Fruit fly (Drosophila melanogaster) whole organism: ENCODE measurements around the gene CG46059.

Experiments used
- CG8478 ChIP-seq: fragments of >200 bp; optimal IDR thresholded peaks from 2 replicates; lab custom pipeline; 2018; ENCODE audit warnings: inconsistent platforms
- usp ChIP-seq: fragments of >200 bp; optimal IDR thresholded peaks from 2 replicates; lab custom pipeline; 2017; ENCODE audit warnings: missing biosample characterization, missing genetic modification characterization, mixed read lengths

DNA sequence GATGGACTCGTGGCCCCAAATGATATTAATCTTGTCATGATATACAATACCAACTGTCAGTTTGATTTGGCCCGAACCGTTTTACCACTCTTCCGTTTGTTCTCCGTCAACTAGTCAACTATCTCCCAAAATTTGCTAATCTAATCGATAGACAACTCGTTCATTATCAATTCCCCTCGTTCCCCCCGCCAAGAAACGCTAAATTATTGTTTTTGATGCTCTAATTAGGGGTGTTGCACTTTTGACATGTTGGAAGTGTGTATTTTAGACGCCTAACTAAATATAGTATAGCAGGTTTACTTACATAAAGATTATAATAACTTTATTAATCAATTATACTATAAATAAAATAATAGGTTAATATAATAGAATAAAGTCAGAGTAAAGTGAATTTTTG, 19.6 kb downstream of the CG46059 start:
- TF ChIP-seq CG8478 (lab: Kevin White, UChicago) (no peak), usp (GFP tag; lab: Kevin White, UChicago) (no peak)
